Fruit fly (Drosophila melanogaster): Measurements from ENCODE around the gene CG17260.

The CG17260 gene

dm6 chr2L:2999113-2999512 lies 37.9 kb upstream of the CG17260 start, which contains the start of gene Ccdc85 (continued):
- TF ChIP-seq repo (GFP tag; optimal IDR thresholded peaks at IDR 0.05), result no peak
- TF ChIP-seq Camta (GFP tag; optimal IDR thresholded peaks at IDR 0.05), result no peak
- peak; percentile 76 for TF ChIP-seq ci (GFP tag; IDR thresholded peaks at IDR 0.05)
- no peak for TF ChIP-seq CG3838 (GFP tag; optimal IDR thresholded peaks at IDR 0.05)
- TF ChIP-seq CG4424 (GFP tag; optimal IDR thresholded peaks at IDR 0.05), result no peak
- TF ChIP-seq esg (GFP tag; conservative IDR thresholded peaks at IDR 0.05), result no peak
- no peak for TF ChIP-seq tap (tag; optimal IDR thresholded peaks at IDR 0.05)
- TF ChIP-seq CG7357 (GFP tag; IDR thresholded peaks at IDR 0.05), result no peak
- no peak for TF ChIP-seq tin (GFP tag; optimal IDR thresholded peaks at IDR 0.05)
- no peak for TF ChIP-seq CG12071 (GFP tag; optimal IDR thresholded peaks at IDR 0.05)
- TF ChIP-seq CG10274 (GFP tag; optimal IDR thresholded peaks at IDR 0.05), result no peak
- TF ChIP-seq CG1792 (GFP tag; optimal IDR thresholded peaks at IDR 0.05), result no peak
- TF ChIP-seq chif (GFP tag; optimal IDR thresholded peaks at IDR 0.05), result peak in 1 of 2 experiments; percentile 24
- TF ChIP-seq TFAM (GFP tag; optimal IDR thresholded peaks at IDR 0.05), result no peak
- TF ChIP-seq NC2α (GFP tag; optimal IDR thresholded peaks at IDR 0.05), result no peak
- no peak for TF ChIP-seq CG18011 (GFP tag; optimal IDR thresholded peaks at IDR 0.05)
- peak; percentile 93 for TF ChIP-seq CG3995 (GFP tag; optimal IDR thresholded peaks at IDR 0.05)
- no peak for TF ChIP-seq HmgD (GFP tag; optimal IDR thresholded peaks at IDR 0.05)
- TF ChIP-seq maf-S (GFP tag; optimal IDR thresholded peaks at IDR 0.05), result no peak
- TF ChIP-seq lov (optimal IDR thresholded peaks at IDR 0.05), result no peak
- 0 out of 3 replicates have a peak, but pooled peaks have one; percentile 26 for TF ChIP-seq lov (GFP tag; IDR thresholded peaks at IDR 0.05)
- peak; percentile 70 for TF ChIP-seq vvl (GFP tag; IDR thresholded peaks at IDR 0.05)
- peak; percentile 3 for TF ChIP-seq Sry-β (GFP tag; optimal IDR thresholded peaks at IDR 0.05)
- no peak for TF ChIP-seq ac (GFP tag; optimal IDR thresholded peaks at IDR 0.05)
- TF ChIP-seq dmrt99B (tag; optimal IDR thresholded peaks at IDR 0.05), result no peak
- TF ChIP-seq sens (GFP tag), result peak; percentile 78
- TF ChIP-seq CG6813 (GFP tag; optimal IDR thresholded peaks at IDR 0.05), result no peak
- TF ChIP-seq dysf (GFP tag; IDR thresholded peaks at IDR 0.05), result no peak
- TF ChIP-seq ato (GFP tag; IDR thresholded peaks at IDR 0.05; ENCODE audit: partially characterized antibody), result peak; percentile 99
- peak; percentile 80 for TF ChIP-seq pzg (GFP tag; optimal IDR thresholded peaks at IDR 0.05)
- peak in 1 of 3 experiments; percentile 41 for TF ChIP-seq Stat92E (GFP tag; optimal IDR thresholded peaks at IDR 0.05)
- no peak for TF ChIP-seq Ptx1 (GFP tag; IDR thresholded peaks at IDR 0.05)
- no peak for TF ChIP-seq CG4282 (GFP tag; optimal IDR thresholded peaks at IDR 0.05)
- peak; percentile 30 for TF ChIP-seq Sin3A (optimal IDR thresholded peaks at IDR 0.05)
- TF ChIP-seq hbn (GFP tag; IDR thresholded peaks at IDR 0.05; ENCODE audit: partially characterized antibody), result peak; percentile 95
- no peak for TF ChIP-seq CG15269 (tag; optimal IDR thresholded peaks at IDR 0.05)
- TF ChIP-seq CG31224 (GFP tag; IDR thresholded peaks at IDR 0.05), result no peak
- no peak for TF ChIP-seq CG3281 (GFP tag; optimal IDR thresholded peaks at IDR 0.05)
- no peak for TF ChIP-seq Ada2b (GFP tag; IDR thresholded peaks at IDR 0.05)
- peak; percentile 15 for TF ChIP-seq ERR (GFP tag; optimal IDR thresholded peaks at IDR 0.05)
- no peak for TF ChIP-seq Ssrp (tag; optimal IDR thresholded peaks at IDR 0.05)
- TF ChIP-seq CG16863 (GFP tag; optimal IDR thresholded peaks at IDR 0.05), result no peak
- peak; percentile 19; the same call in 1 of the 2 replicates for TF ChIP-seq Rfx (GFP tag; IDR thresholded peaks at IDR 0.05)
- no peak for TF ChIP-seq fd102C (GFP tag; optimal IDR thresholded peaks at IDR 0.05)
- peak; percentile 58 for TF ChIP-seq HmgZ (tag; optimal IDR thresholded peaks at IDR 0.05)
- TF ChIP-seq trh (GFP tag; optimal IDR thresholded peaks at IDR 0.05), result no peak
- no peak for TF ChIP-seq CG5953 (GFP tag; IDR thresholded peaks at IDR 0.05)
- no peak for TF ChIP-seq Mrtf (GFP tag; IDR thresholded peaks at IDR 0.05)
- no peak for TF ChIP-seq sima (GFP tag; optimal IDR thresholded peaks at IDR 0.05)
- peak; percentile 83 for TF ChIP-seq trem (tag; optimal IDR thresholded peaks at IDR 0.05)
- TF ChIP-seq lbe (GFP tag; optimal IDR thresholded peaks at IDR 0.05), result peak; percentile 12
- TF ChIP-seq Elba2 (GFP tag; optimal IDR thresholded peaks at IDR 0.05), result no peak
- peak; percentile 99 for TF ChIP-seq HLH4C (GFP tag; IDR thresholded peaks at IDR 0.05; ENCODE audit: partially characterized antibody)

All from whole organism, embryonic.